Fruit fly (Drosophila melanogaster): ENCODE data around the gene Set.
A peak's percentile ranks its signal among the peaks of the same experiment; 100 is the strongest.

Gene Set

DNA sequence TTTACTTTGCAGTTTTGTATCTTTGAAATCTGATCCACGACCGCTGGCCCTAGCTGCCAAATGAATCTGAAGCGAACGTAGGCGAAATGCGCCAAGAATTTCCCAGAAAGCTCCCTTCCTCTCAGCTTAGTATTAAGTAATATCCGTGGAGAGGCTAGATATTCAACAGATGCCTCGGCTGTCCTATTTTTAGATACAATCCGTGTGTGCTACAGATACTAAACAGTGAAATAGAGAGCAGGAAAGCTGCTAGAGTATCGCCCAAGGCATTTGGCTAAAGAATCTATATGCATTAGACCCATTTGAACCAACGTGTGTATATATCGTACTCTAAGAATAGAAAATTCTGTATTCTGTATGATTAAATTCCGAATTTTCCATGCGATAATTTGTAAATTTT is 19.0 kb downstream of the Set start:
- TF ChIP-seq psq (optimal IDR thresholded peaks at IDR 0.05): no peak
- TF ChIP-seq usp (GFP tag; optimal IDR thresholded peaks at IDR 0.05): no peak
- no peak for TF ChIP-seq CG8478 (optimal IDR thresholded peaks at IDR 0.05)
- no peak for TF ChIP-seq EcR (GFP tag; optimal IDR thresholded peaks at IDR 0.05)
- TF ChIP-seq pan (optimal IDR thresholded peaks at IDR 0.05): no peak
- no peak for TF ChIP-seq Dll (optimal IDR thresholded peaks at IDR 0.05)

DNA sequence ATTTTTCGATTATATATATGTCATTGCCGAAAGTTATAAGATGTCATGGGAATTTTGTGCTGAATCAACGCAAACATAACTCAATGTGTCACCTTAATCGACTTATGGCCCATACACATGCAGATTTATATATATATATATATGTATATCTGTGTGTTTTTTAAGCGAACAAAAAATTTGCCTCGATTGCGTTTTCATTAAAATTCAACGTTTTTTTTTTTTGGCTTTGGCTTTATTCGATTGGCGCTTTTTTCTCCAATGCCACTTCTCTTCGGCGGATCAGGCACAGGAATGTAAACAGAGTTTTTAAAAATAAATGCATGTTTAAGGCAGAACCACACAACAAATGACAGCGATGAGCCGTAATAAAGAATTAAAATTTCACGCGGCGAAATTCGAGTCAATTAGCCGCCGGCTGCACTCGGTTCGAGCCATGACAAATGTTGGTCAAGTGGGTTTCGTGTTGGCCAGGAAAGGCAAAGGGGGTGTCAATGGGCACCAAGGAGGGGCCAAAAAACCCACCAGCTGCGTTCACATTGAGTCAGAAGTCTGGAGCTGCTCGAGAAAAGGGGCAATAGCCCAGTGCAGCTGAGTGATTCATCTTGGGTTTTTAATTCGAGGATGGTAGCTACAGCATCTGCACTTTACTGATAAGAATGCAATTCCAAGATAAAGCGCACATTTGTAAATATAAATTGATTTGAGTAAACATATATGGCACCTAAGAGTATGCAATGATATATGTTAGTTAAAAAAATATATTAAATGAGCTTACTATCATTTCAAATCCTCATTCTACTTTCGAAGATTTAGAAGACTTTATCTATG is 19.8 kb downstream of the Set start:
- TF ChIP-seq pan (optimal IDR thresholded peaks at IDR 0.05) (no peak), psq (optimal IDR thresholded peaks at IDR 0.05) (no peak), EcR (GFP tag; optimal IDR thresholded peaks at IDR 0.05) (no peak), CG8478 (optimal IDR thresholded peaks at IDR 0.05) (no peak), Dll (optimal IDR thresholded peaks at IDR 0.05) (no peak), usp (GFP tag; optimal IDR thresholded peaks at IDR 0.05) (no peak)

DNA sequence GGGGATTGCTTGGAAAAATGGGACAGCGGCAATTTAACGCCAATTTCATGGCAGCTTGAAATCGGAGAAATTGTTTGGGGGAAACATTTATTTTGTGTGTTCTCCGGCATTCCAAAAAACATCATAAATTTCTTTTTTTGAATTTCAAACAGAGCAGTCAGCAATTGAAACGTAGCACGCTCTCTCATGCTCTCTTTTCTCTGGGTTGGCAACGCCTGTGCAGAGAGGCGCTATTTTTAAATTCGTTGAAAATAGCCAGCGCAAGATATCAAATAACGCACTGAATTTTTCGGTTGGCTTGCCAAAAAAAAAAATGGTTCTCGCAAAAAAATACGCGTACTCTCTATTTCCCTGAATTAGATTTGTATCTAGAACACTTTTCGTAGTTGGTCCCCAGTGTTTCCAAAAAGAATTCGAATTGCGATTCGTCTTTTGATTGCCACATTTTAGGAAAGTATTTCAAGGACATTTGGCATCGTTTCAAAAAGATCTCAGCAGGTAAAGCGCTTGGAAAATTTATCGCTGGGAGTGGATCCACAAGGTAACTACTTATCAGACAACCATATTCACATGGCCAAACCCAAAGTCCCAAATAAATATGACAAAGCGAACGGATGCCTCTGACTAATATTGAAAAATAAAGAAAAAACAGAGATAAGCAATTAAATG is 22.8 kb downstream of the Set start:
- TF ChIP-seq usp (GFP tag; optimal IDR thresholded peaks at IDR 0.05) (no peak), EcR (GFP tag; optimal IDR thresholded peaks at IDR 0.05) (no peak), psq (optimal IDR thresholded peaks at IDR 0.05) (no peak), pan (optimal IDR thresholded peaks at IDR 0.05) (no peak), CG8478 (optimal IDR thresholded peaks at IDR 0.05) (no peak), Dll (optimal IDR thresholded peaks at IDR 0.05) (no peak)

DNA sequence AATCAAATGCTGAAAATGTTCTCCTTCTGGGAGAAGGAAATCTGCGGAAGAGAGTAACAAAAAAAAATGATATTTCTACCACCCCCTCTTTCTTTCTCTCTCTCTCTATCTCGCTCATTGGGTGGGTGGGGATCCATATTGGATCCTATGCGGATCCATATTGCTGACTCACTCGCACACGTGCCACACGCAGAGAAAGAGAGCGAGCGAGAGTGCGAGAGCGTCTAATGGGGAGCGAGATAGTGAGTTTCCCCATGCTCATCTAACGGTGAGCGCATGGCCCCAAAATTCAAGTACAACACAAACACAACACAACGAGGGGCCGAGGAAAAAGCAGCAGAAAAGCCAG is 23.3 kb downstream of the Set start:
- no peak for TF ChIP-seq psq (optimal IDR thresholded peaks at IDR 0.05)

DNA sequence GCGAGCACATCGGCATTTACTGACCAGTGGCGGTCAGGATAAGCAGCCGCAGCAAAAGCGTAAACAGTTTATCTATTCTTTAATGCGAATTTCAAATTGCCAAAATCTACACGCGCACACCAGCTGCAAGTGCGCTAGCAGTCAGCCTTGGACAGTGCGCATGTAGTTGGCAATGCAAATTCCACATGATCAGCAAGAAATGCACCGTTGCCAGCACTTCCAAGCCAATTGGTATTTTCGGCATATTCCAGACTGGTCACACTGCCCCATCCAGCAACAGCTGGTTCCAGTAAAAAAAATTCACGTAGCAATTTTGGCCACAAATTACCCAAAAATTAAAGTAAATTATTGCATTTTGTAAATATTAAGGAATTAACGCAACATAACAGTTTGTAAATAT is 24.4 kb downstream of the Set start:
- TF ChIP-seq CG8478 (optimal IDR thresholded peaks at IDR 0.05) (no peak), pan (optimal IDR thresholded peaks at IDR 0.05) (no peak), EcR (GFP tag; optimal IDR thresholded peaks at IDR 0.05) (no peak), usp (GFP tag; optimal IDR thresholded peaks at IDR 0.05) (no peak), psq (optimal IDR thresholded peaks at IDR 0.05) (no peak), Dll (optimal IDR thresholded peaks at IDR 0.05) (no peak)

DNA sequence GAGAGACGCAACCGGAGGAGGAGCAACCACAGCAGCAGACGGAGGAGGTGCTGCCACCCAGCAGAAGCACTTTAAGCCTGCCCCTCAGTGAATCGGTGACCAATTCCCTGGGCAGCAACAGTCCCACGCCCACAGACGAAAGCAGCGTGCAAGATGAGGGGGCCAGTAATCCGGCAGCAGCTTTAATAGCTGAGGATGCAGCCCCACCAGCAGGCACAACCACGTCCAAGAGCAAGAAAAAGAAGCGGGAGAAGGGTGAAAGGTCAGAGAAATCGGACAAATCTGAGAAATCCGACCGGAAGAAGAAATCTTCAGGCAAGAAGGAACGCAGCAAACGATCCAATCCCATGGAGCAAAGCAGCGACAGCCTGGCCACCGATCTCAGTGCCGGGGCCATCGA is 25.4 kb downstream of the Set start:
- no peak for TF ChIP-seq usp (GFP tag; optimal IDR thresholded peaks at IDR 0.05)
- no peak for TF ChIP-seq Dll (optimal IDR thresholded peaks at IDR 0.05)
- no peak for TF ChIP-seq CG8478 (optimal IDR thresholded peaks at IDR 0.05)
- no peak for TF ChIP-seq EcR (GFP tag; optimal IDR thresholded peaks at IDR 0.05)
- TF ChIP-seq psq (optimal IDR thresholded peaks at IDR 0.05): no peak
- TF ChIP-seq pan (optimal IDR thresholded peaks at IDR 0.05): no peak

DNA sequence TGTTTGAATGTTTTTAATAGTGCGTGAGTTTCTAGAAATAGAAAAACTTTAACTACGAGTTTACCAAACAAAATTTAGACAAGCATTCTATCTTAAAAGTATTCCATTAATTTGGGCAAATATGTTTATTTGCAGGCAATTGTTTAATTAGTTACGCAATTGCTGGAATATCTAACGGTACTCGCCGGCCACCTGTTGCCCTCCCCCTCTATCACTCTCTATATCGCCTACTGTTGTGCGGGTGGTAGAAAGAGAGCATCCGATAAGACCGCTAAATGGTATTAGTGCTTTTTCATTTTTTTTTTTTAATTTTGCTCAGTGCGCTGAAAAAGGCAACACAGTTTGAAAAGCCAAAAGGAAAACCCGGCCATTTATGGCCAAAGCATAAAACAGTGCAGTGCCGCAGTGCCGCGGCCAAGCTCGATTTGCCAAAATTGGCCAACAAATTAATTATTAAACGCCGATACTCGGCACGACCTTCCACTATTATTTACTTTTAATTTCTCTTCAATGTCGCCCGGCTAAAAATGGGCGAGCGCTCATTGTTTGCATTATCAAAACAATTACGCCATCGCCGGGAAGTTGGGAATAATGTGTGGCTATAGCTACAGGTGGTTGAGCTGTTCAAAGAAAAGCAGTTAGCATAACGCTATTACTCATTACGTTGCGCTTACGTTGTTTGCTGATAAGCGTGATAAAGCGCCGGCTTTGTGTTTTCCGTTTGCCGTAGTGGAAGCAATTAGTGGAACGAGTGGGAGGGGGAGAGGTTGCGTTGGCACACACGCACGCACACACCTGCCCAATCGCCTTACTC is 26.7 kb downstream of the Set start:
- TF ChIP-seq psq (optimal IDR thresholded peaks at IDR 0.05) (no peak), usp (GFP tag; optimal IDR thresholded peaks at IDR 0.05) (no peak), Dll (optimal IDR thresholded peaks at IDR 0.05) (no peak), EcR (GFP tag; optimal IDR thresholded peaks at IDR 0.05) (no peak), pan (optimal IDR thresholded peaks at IDR 0.05) (peak; percentile 3), CG8478 (optimal IDR thresholded peaks at IDR 0.05) (no peak)

DNA sequence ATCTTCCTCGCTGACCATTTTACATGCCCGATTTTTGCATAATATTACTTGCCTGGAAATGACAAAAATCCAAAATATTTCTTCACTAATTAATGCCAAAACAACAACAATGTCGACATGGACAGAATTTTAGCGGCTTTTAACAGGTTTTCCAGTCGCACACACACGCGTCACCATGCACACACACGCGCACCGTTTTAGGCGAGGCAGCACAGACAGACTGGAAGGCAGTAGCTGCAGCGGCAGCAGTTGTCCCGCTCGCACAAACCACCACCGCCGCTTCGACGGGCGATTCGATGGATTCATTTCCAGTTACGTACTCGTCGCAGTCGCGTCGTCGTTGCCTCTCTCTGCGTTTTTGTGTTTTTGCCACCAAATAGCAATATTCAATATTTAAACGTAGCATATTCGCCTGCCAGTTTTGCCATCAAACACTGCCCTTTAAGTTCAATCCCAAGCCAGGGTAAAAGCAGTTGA is 27.3 kb downstream of the Set start, which contains the start of gene CG45218:
CG45218 (minus strand) TSS at position 158 of the 477 bp plus-strand sequence.
- TF ChIP-seq CG8478 (optimal IDR thresholded peaks at IDR 0.05) (peak; percentile 2), EcR (GFP tag; optimal IDR thresholded peaks at IDR 0.05) (no peak), Dll (optimal IDR thresholded peaks at IDR 0.05) (no peak), pan (optimal IDR thresholded peaks at IDR 0.05) (no peak), psq (optimal IDR thresholded peaks at IDR 0.05) (no peak), usp (GFP tag; optimal IDR thresholded peaks at IDR 0.05) (no peak)

DNA sequence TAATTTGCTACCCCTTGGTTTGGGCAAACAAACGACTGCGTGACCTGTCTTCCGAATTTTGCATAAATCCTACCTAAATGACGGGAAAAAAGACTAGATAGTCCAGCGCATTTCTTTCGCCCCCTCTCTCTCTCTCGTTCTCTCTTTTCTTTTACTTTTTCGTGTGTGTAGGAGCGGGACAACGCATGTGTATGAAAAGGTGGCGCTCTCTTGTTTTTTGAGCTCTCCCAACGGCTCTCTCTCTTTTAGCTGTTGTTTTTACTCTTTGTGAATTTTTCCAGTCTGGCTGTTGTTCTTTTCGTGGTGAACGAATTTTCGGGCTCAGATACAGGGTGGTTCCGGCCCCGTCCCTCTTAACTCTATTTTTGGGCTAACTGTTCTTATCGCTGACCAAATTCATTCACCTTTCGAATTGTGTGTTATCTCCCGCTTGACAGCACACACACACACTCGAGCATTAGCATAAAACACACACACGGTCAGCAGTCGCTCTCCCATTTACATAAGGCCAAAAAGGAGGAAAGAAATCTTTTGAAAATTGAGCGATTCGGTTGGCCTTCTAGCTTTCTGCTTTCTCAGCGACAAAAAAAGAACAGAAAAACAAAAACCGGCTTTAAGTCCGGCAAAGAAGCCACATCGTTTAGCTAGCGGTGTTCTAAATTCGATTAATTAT is 28.3 kb downstream of the Set start:
- TF ChIP-seq usp (GFP tag; optimal IDR thresholded peaks at IDR 0.05): no peak
- no peak for TF ChIP-seq Dll (optimal IDR thresholded peaks at IDR 0.05)
- no peak for TF ChIP-seq psq (optimal IDR thresholded peaks at IDR 0.05)
- TF ChIP-seq EcR (GFP tag; optimal IDR thresholded peaks at IDR 0.05): no peak
- peak; percentile 76 for TF ChIP-seq CG8478 (optimal IDR thresholded peaks at IDR 0.05)
- TF ChIP-seq pan (optimal IDR thresholded peaks at IDR 0.05): no peak

DNA sequence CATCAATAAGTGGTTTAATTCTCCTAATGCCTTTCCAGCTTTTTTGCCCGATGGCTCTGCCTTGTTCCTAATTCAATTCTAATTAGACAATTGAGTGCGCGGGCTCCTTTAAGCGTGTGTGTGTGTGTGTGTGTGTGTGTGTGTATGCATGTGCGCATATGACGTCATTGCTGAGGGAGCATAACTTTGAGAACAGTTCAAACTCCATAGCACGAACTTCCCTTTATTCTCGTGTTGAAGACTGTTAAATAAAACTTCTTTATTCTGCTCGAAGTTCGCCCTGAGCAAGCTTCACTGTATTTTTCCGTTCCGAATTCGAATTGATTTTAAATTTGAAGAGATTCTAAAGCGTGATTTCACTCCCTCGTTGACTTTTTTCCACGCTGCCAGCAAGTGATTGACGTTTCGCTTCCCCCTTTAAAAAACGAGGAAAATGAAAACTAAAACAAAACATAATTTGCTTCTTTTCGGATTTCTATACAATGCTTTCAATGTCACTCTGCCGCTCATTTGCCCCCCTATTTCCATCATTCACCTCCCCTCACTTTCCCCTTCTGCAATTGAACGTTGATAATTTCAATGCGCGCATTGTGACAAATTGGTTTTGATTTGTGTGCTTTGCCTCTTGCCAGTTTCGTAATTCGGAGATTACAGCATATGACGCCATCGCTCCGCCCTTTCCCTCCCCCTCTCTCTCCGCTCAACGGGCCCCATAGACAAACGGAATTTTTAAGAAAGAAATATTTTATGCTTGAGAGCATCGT is 29.1 kb downstream of the Set start:
- TF ChIP-seq usp (GFP tag; optimal IDR thresholded peaks at IDR 0.05) (no peak), Dll (optimal IDR thresholded peaks at IDR 0.05) (no peak), psq (optimal IDR thresholded peaks at IDR 0.05) (no peak), CG8478 (optimal IDR thresholded peaks at IDR 0.05) (no peak), EcR (GFP tag; optimal IDR thresholded peaks at IDR 0.05) (no peak), pan (optimal IDR thresholded peaks at IDR 0.05) (no peak)

Data from whole organism.